Worm (Caenorhabditis elegans) whole organism, young adult: Measurements from ENCODE around the gene nstp-10.

Source experiments
- B0035.1 ChIP-seq: sonication (generic microtip); optimal IDR thresholded peaks from 2 replicates; lab custom pipeline; 2016; ENCODE audit warnings: missing genetic modification characterization, mild to moderate bottlenecking, missing compliant biosample characterization, missing genotype, missing genetic modification reagents
- B0261.1 ChIP-seq: sonication (generic microtip); optimal IDR thresholded peaks from 2 replicates; lab custom pipeline; 2016; ENCODE audit warnings: mild to moderate bottlenecking, missing genetic modification characterization, moderate library complexity, missing compliant biosample characterization
- F22D6.2 ChIP-seq: sonication (generic microtip); optimal IDR thresholded peaks from 2 replicates; lab custom pipeline; 2016; ENCODE audit warnings: mild to moderate bottlenecking, missing genetic modification characterization, missing compliant biosample characterization
- F37B4.10 ChIP-seq: fragments of 200-800 bp; sonication (Bioruptor generic); IDR thresholded peaks from 2 replicates; pipeline ENCODE4 v1.3.6; 2022; ENCODE audit warnings: missing genetic modification characterization, missing compliant biosample characterization
- F39B2.1 ChIP-seq: fragments of 200-800 bp; sonication (Bioruptor generic); IDR thresholded peaks from 2 replicates; pipeline ENCODE4 v1.3.6; 2022; ENCODE audit warnings: missing genetic modification reagents, missing genetic modification characterization, missing compliant biosample characterization
- F49E8.2 ChIP-seq: sonication (generic microtip); optimal IDR thresholded peaks from 3 replicates; lab custom pipeline; 2017; ENCODE audit warnings: missing genetic modification characterization, mild to moderate bottlenecking, missing compliant biosample characterization, antibody characterized with exemption, moderate library complexity; ENCODE audit not compliant: insufficient read depth
- F52B5.7 ChIP-seq: sonication (generic microtip); optimal IDR thresholded peaks from 2 replicates; lab custom pipeline; 2016; ENCODE audit warnings: mild to moderate bottlenecking, missing genetic modification characterization, missing compliant biosample characterization
- F55B11.4 ChIP-seq: sonication (generic microtip); optimal IDR thresholded peaks from 2 replicates; lab custom pipeline; 2016; ENCODE audit warnings: missing compliant biosample characterization, missing genetic modification characterization, borderline replicate concordance; ENCODE audit not compliant: insufficient read depth
- F57A8.1 ChIP-seq: fragments of 200-800 bp; sonication (Bioruptor generic); optimal IDR thresholded peaks from 2 replicates; lab custom pipeline; 2018; ENCODE audit warnings: mild to moderate bottlenecking, missing genetic modification characterization, moderate library complexity, missing compliant biosample characterization
- F57C9.4 ChIP-seq: sonication (generic microtip); optimal IDR thresholded peaks from 2 replicates; lab custom pipeline; 2017; ENCODE audit warnings: mild to moderate bottlenecking, missing genetic modification characterization, missing compliant biosample characterization
- Y95B8A.8 ChIP-seq: fragments of 200-800 bp; sonication (Bioruptor generic); IDR thresholded peaks from 2 replicates; pipeline ENCODE4 v1.3.6; 2022; ENCODE audit warnings: missing genetic modification reagents, missing genetic modification characterization, missing compliant biosample characterization
- aptf-2 ChIP-seq: fragments of 200-800 bp; sonication (Bioruptor generic); conservative IDR thresholded peaks from 2 replicates; pipeline ENCODE4 v1.3.6; 2022; ENCODE audit warnings: missing genetic modification reagents, missing genetic modification characterization, missing compliant biosample characterization
- aptf-3 ChIP-seq: fragments of 200-800 bp; sonication (Bioruptor generic); IDR thresholded peaks from 2 replicates; pipeline ENCODE4 v1.3.6; 2022; ENCODE audit warnings: missing genetic modification characterization, missing compliant biosample characterization
- attf-6 ChIP-seq: fragments of 200-800 bp; sonication (Bioruptor generic); IDR thresholded peaks from 2 replicates; pipeline ENCODE4 v1.3.6; 2022; ENCODE audit warnings: missing genetic modification reagents, missing genetic modification characterization, missing compliant biosample characterization
- ceh-27 ChIP-seq: fragments of 200-800 bp; sonication (Bioruptor generic); optimal IDR thresholded peaks from 2 replicates; lab custom pipeline; 2018; ENCODE audit warnings: mild to moderate bottlenecking, missing genetic modification characterization, moderate library complexity, missing compliant biosample characterization
- dox-1 ChIP-seq: fragments of 200-800 bp; sonication (Bioruptor generic); IDR thresholded peaks from 2 replicates; pipeline ENCODE4 v1.3.6; 2022; ENCODE audit warnings: missing genetic modification reagents, missing genetic modification characterization, missing compliant biosample characterization
- dpff-1 ChIP-seq: sonication (generic microtip); optimal IDR thresholded peaks from 2 replicates; lab custom pipeline; 2017; ENCODE audit warnings: mild to moderate bottlenecking, missing genetic modification characterization, missing compliant biosample characterization
- ets-4 ChIP-seq: fragments of 200-800 bp; sonication (Bioruptor generic); optimal IDR thresholded peaks from 2 replicates; lab custom pipeline; 2018; ENCODE audit warnings: mild to moderate bottlenecking, missing genetic modification characterization, missing compliant biosample characterization
- fkh-3 ChIP-seq: sonication (generic microtip); optimal IDR thresholded peaks from 2 replicates; lab custom pipeline; 2016; ENCODE audit warnings: mild to moderate bottlenecking, missing genetic modification characterization, missing compliant biosample characterization
- him-1 ChIP-seq: sonication (generic microtip); optimal IDR thresholded peaks from 2 replicates; lab custom pipeline; 2016; ENCODE audit warnings: missing genotype, missing genetic modification reagents, missing genetic modification characterization, missing compliant biosample characterization
- hmg-1.2 ChIP-seq: fragments of 200-800 bp; sonication (Bioruptor generic); IDR thresholded peaks from 2 replicates; pipeline ENCODE4 v1.3.6; 2022; ENCODE audit warnings: missing genetic modification reagents, missing genetic modification characterization, missing compliant biosample characterization
- hsf-1 ChIP-seq: fragments of 200-800 bp; sonication (Bioruptor generic); IDR thresholded peaks from 2 replicates; pipeline ENCODE4 v1.3.6; 2022; ENCODE audit warnings: missing genetic modification reagents, missing genetic modification characterization, missing compliant biosample characterization
- lag-1 ChIP-seq: fragments of 200-800 bp; sonication (Bioruptor generic); IDR thresholded peaks from 2 replicates; pipeline ENCODE4 v1.3.6; 2022; ENCODE audit warnings: missing genetic modification reagents, missing genetic modification characterization, missing compliant biosample characterization
- lin-26 ChIP-seq: fragments of 200-800 bp; sonication (Bioruptor generic); IDR thresholded peaks from 2 replicates; pipeline ENCODE4 v1.3.6; 2022; ENCODE audit warnings: missing genetic modification reagents, missing genetic modification characterization, missing compliant biosample characterization
- lin-54 ChIP-seq: fragments of 200-800 bp; sonication (Bioruptor generic); optimal IDR thresholded peaks from 2 replicates; lab custom pipeline; 2018; ENCODE audit warnings: mild to moderate bottlenecking, missing genetic modification characterization, missing compliant biosample characterization
- lir-1 ChIP-seq: fragments of 200-800 bp; sonication (Bioruptor generic); conservative IDR thresholded peaks from 2 replicates; pipeline ENCODE4 v1.3.6; 2022; ENCODE audit warnings: missing genetic modification reagents, missing genetic modification characterization, missing compliant biosample characterization
- nhr-120 ChIP-seq: fragments of 200-800 bp; sonication (Bioruptor generic); IDR thresholded peaks from 2 replicates; pipeline ENCODE4 v1.3.6; 2022; ENCODE audit warnings: missing genetic modification characterization, missing compliant biosample characterization
- snpc-1.1 ChIP-seq: sonication (generic microtip); optimal IDR thresholded peaks from 2 replicates; lab custom pipeline; 2017; ENCODE audit warnings: missing genetic modification characterization, mild to moderate bottlenecking, missing compliant biosample characterization, antibody characterized with exemption, moderate library complexity, missing genotype, missing genetic modification reagents; ENCODE audit not compliant: insufficient read depth
- snpc-3.4 ChIP-seq: sonication (generic microtip); optimal IDR thresholded peaks from 2 replicates; lab custom pipeline; 2017; ENCODE audit warnings: missing genetic modification characterization, mild to moderate bottlenecking, missing compliant biosample characterization, antibody characterized with exemption, moderate library complexity, missing genotype, missing genetic modification reagents
- sptf-2 ChIP-seq: fragments of 200-800 bp; sonication (Bioruptor generic); optimal IDR thresholded peaks from 2 replicates; lab custom pipeline; 2018; ENCODE audit warnings: mild to moderate bottlenecking, missing genetic modification characterization, missing compliant biosample characterization
- tbp1 ChIP-seq: fragments of 200-800 bp; sonication (Bioruptor generic); optimal IDR thresholded peaks from 2 replicates; lab custom pipeline; 2018; ENCODE audit warnings: mild to moderate bottlenecking, missing genetic modification characterization, missing compliant biosample characterization
- tbx-9 ChIP-seq: sonication (generic microtip); optimal IDR thresholded peaks from 2 replicates; lab custom pipeline; 2016; ENCODE audit warnings: borderline replicate concordance, missing genetic modification characterization, inconsistent platforms, missing compliant biosample characterization
- unc-130 ChIP-seq: sonication (generic microtip); optimal IDR thresholded peaks from 2 replicates; lab custom pipeline; 2016; ENCODE audit warnings: missing genetic modification reagents, missing genetic modification characterization, missing compliant biosample characterization
- unc-62 ChIP-seq: fragments of 150-350 bp; optimal IDR thresholded peaks from 2 replicates; lab custom pipeline; 2014; ENCODE audit warnings: missing biosample characterization, missing genetic modification reagents, missing genetic modification characterization
- zim-3 ChIP-seq: sonication (generic microtip); optimal IDR thresholded peaks from 2 replicates; lab custom pipeline; 2017; ENCODE audit warnings: mild to moderate bottlenecking, missing genetic modification characterization, moderate library complexity, missing compliant biosample characterization
- ztf-26 ChIP-seq: sonication (generic microtip); optimal IDR thresholded peaks from 2 replicates; lab custom pipeline; 2017; ENCODE audit warnings: missing genetic modification characterization, missing compliant biosample characterization
- ztf-3 ChIP-seq: fragments of 200-800 bp; sonication (Bioruptor generic); optimal IDR thresholded peaks from 2 replicates; lab custom pipeline; 2018; ENCODE audit warnings: mild to moderate bottlenecking, missing genetic modification characterization, missing compliant biosample characterization

Gene nstp-10

ce11 chrV:9524099-9524498 is 25.5 kb downstream of the nstp-10 start, which contains the start of gene C50F4.9:
TSS of gene C50F4.9 (minus strand) at chrV:9524199.
- TF ChIP-seq hmg-1.2 (GFP tag; lab: Robert Waterston, UW): no peak
- no peak for TF ChIP-seq F52B5.7
- TF ChIP-seq ztf-26: no peak
- TF ChIP-seq, all 124 proteins: peak for 0

- no peak for TF ChIP-seq tbx-9 (tag; lab: Kevin White, UChicago)
- TF ChIP-seq Y95B8A.8 (GFP tag; lab: Robert Waterston, UW): no peak
- no peak for TF ChIP-seq aptf-3
- no peak for TF ChIP-seq lag-1 (GFP tag; lab: Robert Waterston, UW)
- no peak for TF ChIP-seq snpc-3.4 (tag; lab: Kevin White, UChicago)
- no peak for TF ChIP-seq ceh-27 (GFP tag; lab: Kevin White, UChicago)
- no peak for TF ChIP-seq lin-54 (GFP tag; lab: Kevin White, UChicago)
- no peak for TF ChIP-seq sptf-2
- no peak for TF ChIP-seq F39B2.1
- no peak for TF ChIP-seq fkh-3 (tag; lab: Kevin White, UChicago)
- no peak for TF ChIP-seq zim-3 (tag; lab: Kevin White, UChicago)
- no peak for TF ChIP-seq nhr-120 (GFP tag; lab: Robert Waterston, UW)
- no peak for TF ChIP-seq ztf-26
- no peak for TF ChIP-seq B0261.1 (tag; lab: Kevin White, UChicago)
- no peak for TF ChIP-seq F37B4.10 (GFP tag; lab: Robert Waterston, UW)
- no peak for TF ChIP-seq ets-4 (GFP tag; lab: Kevin White, UChicago)
- no peak for TF ChIP-seq dpff-1 (tag; lab: Kevin White, UChicago)
Measured at ce11 chrV:9521697-9522096, 27.9 kb downstream of the nstp-10 start.

DNA sequence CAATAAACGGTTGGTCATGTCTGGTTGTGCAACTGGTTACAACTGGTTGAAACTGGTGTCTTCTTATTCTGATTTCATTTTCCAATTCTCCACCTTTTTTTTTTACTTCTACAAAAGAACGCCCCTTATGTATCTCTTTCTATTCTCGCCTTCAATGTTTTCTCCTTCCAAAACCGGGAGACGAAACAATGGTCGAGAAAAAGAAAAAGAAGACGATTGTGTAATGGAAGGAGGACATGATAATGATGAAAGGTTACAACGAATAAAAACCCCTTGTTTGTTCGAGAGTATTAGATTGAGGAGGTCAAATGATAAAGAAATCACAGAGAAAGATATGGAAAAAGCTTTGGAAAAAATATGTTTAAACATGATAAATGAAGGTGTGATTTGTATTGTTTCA is 30.8 kb downstream of the nstp-10 start, which contains the start of gene C50F4.8:
TSS of gene C50F4.8 (minus strand) at position 28 of the 400 bp plus-strand sequence.
- TF ChIP-seq F49E8.2 (tag; lab: Kevin White, UChicago) (no peak), aptf-2 (GFP tag; lab: Robert Waterston, UW) (no peak), ztf-3 (GFP tag; lab: Kevin White, UChicago) (no peak), sptf-2 (no peak), tbp1 (no peak), him-1 (no peak), F55B11.4 (no peak), unc-130 (GFP tag; lab: Kevin White, UChicago) (no peak), lir-1 (GFP tag; lab: Robert Waterston, UW) (no peak), B0035.1 (tag; lab: Kevin White, UChicago) (no peak), F52B5.7 (no peak), lin-26 (no peak), F57A8.1 (GFP tag; lab: Kevin White, UChicago) (no peak), hsf-1 (no peak), unc-62 (GFP tag; lab: Kevin White, UChicago) (no peak), snpc-1.1 (tag; lab: Kevin White, UChicago) (no peak), F57C9.4 (tag; lab: Kevin White, UChicago) (no peak), dox-1 (no peak), F22D6.2 (no peak), attf-6 (GFP tag; lab: Robert Waterston, UW) (no peak)
